Worm (Caenorhabditis elegans): ENCODE data around the gene pmt-1.

DNA sequence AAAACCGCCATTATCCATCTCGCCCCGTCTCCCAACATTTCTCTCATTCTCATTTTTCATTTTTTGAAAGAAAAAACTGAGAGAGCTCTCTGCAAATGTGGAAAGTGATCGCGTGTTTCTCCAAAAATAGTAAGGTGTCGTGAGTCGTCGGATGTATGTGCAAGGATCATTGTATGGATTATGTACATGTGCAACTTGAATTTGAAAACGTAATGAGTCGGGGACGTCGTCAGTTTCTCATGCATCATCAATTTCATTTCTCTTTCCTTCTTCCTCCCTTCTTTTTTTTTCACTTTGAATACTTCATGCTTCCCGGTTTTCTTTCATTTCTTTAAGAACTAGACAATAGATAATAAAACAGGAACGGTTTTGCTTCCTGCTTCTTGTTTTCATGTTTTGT is 22.8 kb upstream of the pmt-1 start:
- TF ChIP-seq W03F9.2 (tag; optimal IDR thresholded peaks at IDR 0.05): no peak
- no peak for TF ChIP-seq him-1 (tag; optimal IDR thresholded peaks at IDR 0.05)
- no peak for TF ChIP-seq dao-5 (tag; optimal IDR thresholded peaks at IDR 0.05)

All from whole organism, L4/young adult.